Worm (Caenorhabditis elegans): ENCODE data around the gene T16G1.2.

ce11 chrV:12908614-12909013, 20.7 kb upstream of the T16G1.2 start:
- no peak for TF ChIP-seq somi-1 (GFP tag; optimal IDR thresholded peaks at IDR 0.05)
- TF ChIP-seq hmg-1.2 (GFP tag; IDR thresholded peaks at IDR 0.05): no peak
- no peak for TF ChIP-seq B0336.3 (GFP tag; IDR thresholded peaks at IDR 0.05)
- no peak for TF ChIP-seq sea-2 (GFP tag; IDR thresholded peaks at IDR 0.05)

Data from whole organism, young adult.